Worm (Caenorhabditis elegans) whole organism, L3 larva: ENCODE measurements around the gene cest-9.1.

Experiments
- ceh-9 ChIP-seq: sonication (generic microtip); optimal IDR thresholded peaks from 2 replicates; lab custom pipeline; 2018; ENCODE audit warnings: missing biosample characterization, missing genetic modification characterization
- egl-27 ChIP-seq: sonication (generic microtip); optimal IDR thresholded peaks from 4 replicates; lab custom pipeline; 2017; ENCODE audit warnings: missing biosample characterization, missing genetic modification reagents, missing genetic modification characterization
- elt-3 ChIP-seq, 3 experiments: fragments of 150-350 bp in 1 of 3; sonication (generic microtip) in 2 of 3; optimal IDR thresholded peaks; 2 replicates in 2 of 3; 4 replicates in 1 of 3; lab custom pipeline; 2014 to 2017; ENCODE audit warnings: missing biosample characterization in 3 of 3, missing genetic modification characterization in 3 of 3
- fkh-10 ChIP-seq: sonication (generic microtip); optimal IDR thresholded peaks from 2 replicates; lab custom pipeline; 2017; ENCODE audit warnings: missing biosample characterization, missing genetic modification reagents, missing genetic modification characterization
- nhr-11 ChIP-seq: fragments of 150-350 bp; optimal IDR thresholded peaks from 2 replicates; lab custom pipeline; 2014; ENCODE audit warnings: missing biosample characterization, missing genetic modification characterization
- nhr-12 ChIP-seq: fragments of 150-350 bp; optimal IDR thresholded peaks from 2 replicates; lab custom pipeline; 2014; ENCODE audit warnings: missing biosample characterization, missing genetic modification characterization
- nhr-237 ChIP-seq: fragments of 150-350 bp; optimal IDR thresholded peaks from 2 replicates; lab custom pipeline; 2014; ENCODE audit warnings: missing biosample characterization, missing genetic modification characterization
- nhr-77 ChIP-seq: fragments of 150-350 bp; optimal IDR thresholded peaks from 2 replicates; lab custom pipeline; 2014; ENCODE audit warnings: missing biosample characterization, missing genetic modification characterization
- pha-4 ChIP-seq: fragments of 150-350 bp; optimal IDR thresholded peaks from 2 replicates; lab custom pipeline; 2014; ENCODE audit warnings: missing biosample characterization, missing genetic modification reagents, missing genetic modification characterization
- skn-1 ChIP-seq: fragments of 150-350 bp; optimal IDR thresholded peaks from 2 replicates; lab custom pipeline; 2014; ENCODE audit warnings: missing biosample characterization, missing genetic modification characterization
- unc-39 ChIP-seq: sonication (generic microtip); optimal IDR thresholded peaks from 4 replicates; lab custom pipeline; 2017; ENCODE audit warnings: missing biosample characterization, missing genetic modification characterization

- TF ChIP-seq elt-3 (tag; optimal IDR thresholded peaks at IDR 0.05; lab: Kevin White, UChicago) (no peak), unc-39 (tag; lab: Kevin White, UChicago) (no peak), skn-1 (no peak), fkh-10 (no peak), nhr-12 (tag; lab: Kevin White, UChicago) (no peak), nhr-77 (tag; lab: Kevin White, UChicago) (no peak), egl-27 (tag; lab: Kevin White, UChicago) (no peak), nhr-237 (tag; lab: Kevin White, UChicago) (no peak), ceh-9 (tag; lab: Kevin White, UChicago) (no peak), nhr-11 (tag; lab: Kevin White, UChicago) (no peak), pha-4 (no peak)
Observed at ce11 chrX:12221817-12222216, 4.2 kb upstream of the cest-9.1 start, which contains the start of gene cest-9.2.
